Fruit fly (Drosophila melanogaster) whole organism, embryonic: Measurements from ENCODE around the gene Fdx1.

ENCODE experiments used
- Ada2b ChIP-seq: fragments of 200-800 bp; sonication (Bioruptor generic); IDR thresholded peaks from 2 replicates; pipeline ENCODE4 v1.3.6; 2022; ENCODE audit warnings: missing biosample characterization, missing genetic modification characterization
- CG12104 ChIP-seq: fragments of 200-800 bp; sonication (Bioruptor generic); optimal IDR thresholded peaks from 3 replicates; lab custom pipeline; 2016; ENCODE audit warnings: missing biosample characterization, missing genetic modification characterization
- CG12299 ChIP-seq: fragments of 200-800 bp; sonication (Bioruptor generic); optimal IDR thresholded peaks from 2 replicates; lab custom pipeline; 2018; ENCODE audit warnings: missing biosample characterization, mild to moderate bottlenecking, missing genetic modification characterization
- CG15011 ChIP-seq: fragments of 200-800 bp; sonication (Bioruptor generic); optimal IDR thresholded peaks from 3 replicates; lab custom pipeline; 2018; ENCODE audit warnings: missing biosample characterization, mild to moderate bottlenecking, missing genetic modification characterization
- CG1832 ChIP-seq: fragments of 200-800 bp; sonication (Bioruptor generic); optimal IDR thresholded peaks from 2 replicates; lab custom pipeline; 2017; ENCODE audit warnings: missing biosample characterization, mild to moderate bottlenecking, missing genetic modification characterization, inconsistent platforms
- CG18599 ChIP-seq: fragments of 200-800 bp; sonication (Bioruptor generic); optimal IDR thresholded peaks from 3 replicates; lab custom pipeline; 2017; ENCODE audit warnings: missing biosample characterization, missing genetic modification characterization, mild to moderate bottlenecking, moderate library complexity, missing genetic modification reagents
- CG18764 ChIP-seq: fragments of 200-800 bp; sonication (Bioruptor generic); optimal IDR thresholded peaks from 3 replicates; lab custom pipeline; 2016; ENCODE audit warnings: missing biosample characterization, missing genetic modification characterization
- CG2889 ChIP-seq: fragments of 200-800 bp; sonication (Bioruptor generic); IDR thresholded peaks from 3 replicates; pipeline ENCODE4 v1.3.6; 2022; ENCODE audit warnings: missing biosample characterization, missing genetic modification characterization
- CG31441 ChIP-seq: fragments of 200-800 bp; sonication (Bioruptor generic); IDR thresholded peaks from 2 replicates; pipeline ENCODE4 v1.3.6; 2022; ENCODE audit warnings: missing biosample characterization, missing genetic modification characterization
- CG42726 ChIP-seq: fragments of 200-800 bp; sonication (Bioruptor generic); IDR thresholded peaks from 2 replicates; pipeline ENCODE4 v1.3.6; 2022; ENCODE audit warnings: missing biosample characterization, missing genetic modification characterization; ENCODE audit not compliant: partially characterized antibody
- CG6175 ChIP-seq: fragments of 200-800 bp; sonication (Bioruptor generic); IDR thresholded peaks from 3 replicates; pipeline ENCODE4 v1.3.6; 2022; ENCODE audit warnings: missing biosample characterization, missing genetic modification characterization
- CG6254 ChIP-seq: fragments of 200-800 bp; sonication (Bioruptor generic); optimal IDR thresholded peaks from 3 replicates; lab custom pipeline; 2017; ENCODE audit warnings: mild to moderate bottlenecking, missing biosample characterization, missing genetic modification reagents, missing genetic modification characterization
- CG6854 ChIP-seq: fragments of 200-800 bp; sonication (Bioruptor generic); optimal IDR thresholded peaks from 3 replicates; lab custom pipeline; 2017; ENCODE audit warnings: missing biosample characterization, mild to moderate bottlenecking, missing genetic modification characterization
- CG7372 ChIP-seq: fragments of 200-800 bp; sonication (Bioruptor generic); IDR thresholded peaks from 2 replicates; pipeline ENCODE4 v1.3.6; 2022; ENCODE audit warnings: missing biosample characterization, missing genetic modification characterization
- CG7963 ChIP-seq: fragments of 200-800 bp; sonication (Bioruptor generic); IDR thresholded peaks from 3 replicates; pipeline ENCODE4 v1.3.6; 2022; ENCODE audit warnings: missing biosample characterization, missing genetic modification characterization; ENCODE audit not compliant: partially characterized antibody
- CG7987 ChIP-seq: fragments of 200-800 bp; sonication (Bioruptor generic); optimal IDR thresholded peaks from 2 replicates; lab custom pipeline; 2018; ENCODE audit warnings: missing biosample characterization, mild to moderate bottlenecking, missing genetic modification characterization, moderate library complexity
- CG8359 ChIP-seq: fragments of 200-800 bp; sonication (Bioruptor generic); optimal IDR thresholded peaks from 2 replicates; lab custom pipeline; 2017; ENCODE audit warnings: missing biosample characterization, mild to moderate bottlenecking, missing genetic modification characterization, borderline replicate concordance
- Camta ChIP-seq: fragments of 200-800 bp; sonication (Bioruptor generic); optimal IDR thresholded peaks from 2 replicates; lab custom pipeline; 2016; ENCODE audit warnings: missing biosample characterization, missing genetic modification characterization
- Chrac-16 ChIP-seq: fragments of 200-800 bp; sonication (Bioruptor generic); optimal IDR thresholded peaks from 3 replicates; lab custom pipeline; 2016; ENCODE audit warnings: missing biosample characterization, missing genetic modification characterization
- D ChIP-seq, 2 experiments: fragments of 200-800 bp in 1 of 2; fragments of >200 bp in 1 of 2; sonication (Bioruptor generic) in 1 of 2; optimal IDR thresholded peaks; 2 replicates in 1 of 2; 3 replicates in 1 of 2; lab custom pipeline; 2017; ENCODE audit warnings: mild to moderate bottlenecking in 1 of 2, missing biosample characterization in 1 of 2, missing genetic modification characterization in 1 of 2, missing genetic modification reagents in 1 of 2
- D19B ChIP-seq: fragments of 200-800 bp; sonication (Bioruptor generic); optimal IDR thresholded peaks from 2 replicates; lab custom pipeline; 2017; ENCODE audit warnings: missing biosample characterization, mild to moderate bottlenecking, missing genetic modification characterization
- Dad ChIP-seq: fragments of 200-800 bp; sonication (Bioruptor generic); optimal IDR thresholded peaks from 3 replicates; lab custom pipeline; 2016; ENCODE audit warnings: missing biosample characterization, missing genetic modification characterization
- Eip74EF ChIP-seq, 2 experiments: fragments of 200-800 bp in 1 of 2; fragments of >200 bp in 1 of 2; sonication (Bioruptor generic) in 1 of 2; optimal IDR thresholded peaks; 2 replicates each; lab custom pipeline; 2017 to 2019; ENCODE audit warnings: missing biosample characterization in 2 of 2, missing genetic modification characterization in 2 of 2, mild to moderate bottlenecking in 1 of 2, moderate library complexity in 1 of 2
- Ets65A ChIP-seq: fragments of 200-800 bp; sonication (Bioruptor generic); peaks from one replicate; lab custom pipeline; 2016; ENCODE audit warnings: missing biosample characterization, missing genetic modification characterization
- Fer1 ChIP-seq: fragments of 200-800 bp; sonication (Bioruptor generic); optimal IDR thresholded peaks from 2 replicates; lab custom pipeline; 2017; ENCODE audit warnings: missing biosample characterization, mild to moderate bottlenecking, missing genetic modification characterization
- Hr3 ChIP-seq: fragments of 200-800 bp; sonication (Bioruptor generic); optimal IDR thresholded peaks from 3 replicates; lab custom pipeline; 2016; ENCODE audit warnings: missing biosample characterization, missing genetic modification characterization
- Med ChIP-seq: fragments of 200-800 bp; sonication (Bioruptor generic); peaks from one replicate; lab custom pipeline; 2016; ENCODE audit warnings: missing biosample characterization, missing genetic modification characterization, mild to moderate bottlenecking, inconsistent platforms, moderate library complexity
- Sox100B ChIP-seq: fragments of 200-800 bp; sonication (Bioruptor generic); optimal IDR thresholded peaks from 3 replicates; lab custom pipeline; 2018; ENCODE audit warnings: missing biosample characterization, mild to moderate bottlenecking, missing genetic modification characterization
- Sry-β ChIP-seq: fragments of 200-800 bp; sonication (Bioruptor generic); optimal IDR thresholded peaks from 2 replicates; lab custom pipeline; 2018; ENCODE audit warnings: missing biosample characterization, mild to moderate bottlenecking, missing genetic modification characterization, moderate library complexity
- Stat92E ChIP-seq, 3 experiments: fragments of >200 bp in 2 of 3; fragments of 200-800 bp in 1 of 3; sonication (Bioruptor generic) in 1 of 3; optimal IDR thresholded peaks; 2 replicates each; lab custom pipeline; 2017 to 2019; ENCODE audit warnings: missing biosample characterization in 3 of 3, missing genetic modification characterization in 3 of 3, mild to moderate bottlenecking in 1 of 3, moderate library complexity in 1 of 3
- Xbp1 ChIP-seq: fragments of 200-800 bp; sonication (Bioruptor generic); optimal IDR thresholded peaks from 3 replicates; lab custom pipeline; 2016; ENCODE audit warnings: missing biosample characterization, mild to moderate bottlenecking, missing genetic modification characterization
- bbx ChIP-seq: fragments of 200-800 bp; sonication (Bioruptor generic); IDR thresholded peaks from 2 replicates; pipeline ENCODE4 v1.3.6; 2022; ENCODE audit warnings: missing biosample characterization, missing genetic modification characterization; ENCODE audit not compliant: partially characterized antibody
- caup ChIP-seq: fragments of 200-800 bp; sonication (Bioruptor generic); optimal IDR thresholded peaks from 3 replicates; lab custom pipeline; 2017; ENCODE audit warnings: missing biosample characterization, mild to moderate bottlenecking, missing genetic modification characterization, moderate library complexity; ENCODE audit not compliant: severe bottlenecking
- esg ChIP-seq: fragments of 200-800 bp; sonication (Bioruptor generic); conservative IDR thresholded peaks from 2 replicates; pipeline ENCODE4 v1.3.6; 2022; ENCODE audit warnings: missing biosample characterization, missing genetic modification characterization
- grau ChIP-seq: fragments of 200-800 bp; optimal IDR thresholded peaks from 3 replicates; lab custom pipeline; 2019; ENCODE audit warnings: missing biosample characterization, mild to moderate bottlenecking, missing genetic modification characterization, moderate library complexity
- gsb ChIP-seq: fragments of 200-800 bp; sonication (Bioruptor generic); IDR thresholded peaks from 2 replicates; pipeline ENCODE4 v1.3.6; 2022; ENCODE audit warnings: missing biosample characterization, missing genetic modification characterization
- jing ChIP-seq: fragments of 200-800 bp; sonication (Bioruptor generic); optimal IDR thresholded peaks from 2 replicates; lab custom pipeline; 2018; ENCODE audit warnings: missing biosample characterization, mild to moderate bottlenecking, missing genetic modification characterization
- kay ChIP-seq: fragments of 200-800 bp; sonication (Bioruptor generic); optimal IDR thresholded peaks from 2 replicates; lab custom pipeline; 2016; ENCODE audit warnings: missing biosample characterization, missing genetic modification characterization
- lov ChIP-seq, 2 experiments: fragments of 200-800 bp in 1 of 2; fragments of >200 bp in 1 of 2; sonication (Bioruptor generic) in 1 of 2; IDR thresholded peaks in 1 of 2; optimal IDR thresholded peaks in 1 of 2; 2 replicates in 1 of 2; 3 replicates in 1 of 2; pipeline versions ENCODE4 v1.3.6 to Lab custom; 2017 to 2022; ENCODE audit warnings: missing biosample characterization in 1 of 2, missing genetic modification characterization in 1 of 2
- luna ChIP-seq: fragments of 200-800 bp; sonication (Bioruptor generic); optimal IDR thresholded peaks from 2 replicates; lab custom pipeline; 2016; ENCODE audit warnings: missing biosample characterization, missing genetic modification characterization
- org-1 ChIP-seq: fragments of 200-800 bp; sonication (Bioruptor generic); optimal IDR thresholded peaks from 2 replicates; lab custom pipeline; 2017; ENCODE audit warnings: missing biosample characterization, missing genetic modification characterization
- pum ChIP-seq: fragments of 200-800 bp; sonication (Bioruptor generic); optimal IDR thresholded peaks from 2 replicates; lab custom pipeline; 2016; ENCODE audit warnings: missing biosample characterization, missing genetic modification characterization
- sd ChIP-seq: fragments of 200-800 bp; sonication (Bioruptor generic); optimal IDR thresholded peaks from 3 replicates; lab custom pipeline; 2018; ENCODE audit warnings: missing biosample characterization, mild to moderate bottlenecking, missing genetic modification characterization, moderate library complexity
- so ChIP-seq: fragments of 200-800 bp; sonication (Bioruptor generic); IDR thresholded peaks from 3 replicates; pipeline ENCODE4 v1.3.6; 2022; ENCODE audit warnings: missing biosample characterization, missing genetic modification characterization
- sr ChIP-seq: fragments of 200-800 bp; sonication (Bioruptor generic); IDR thresholded peaks from 3 replicates; pipeline ENCODE4 v1.3.6; 2022; ENCODE audit warnings: missing biosample characterization, missing genetic modification characterization
- tap ChIP-seq: fragments of 200-800 bp; optimal IDR thresholded peaks from 3 replicates; lab custom pipeline; 2019; ENCODE audit warnings: missing biosample characterization, mild to moderate bottlenecking, missing genetic modification characterization, moderate library complexity
- ttk ChIP-seq: fragments of 200-800 bp; sonication (Bioruptor generic); IDR thresholded peaks from 2 replicates; pipeline ENCODE4 v2.1.2; 2022; ENCODE audit warnings: missing biosample characterization, missing genetic modification characterization
- zen ChIP-seq: fragments of 200-800 bp; sonication (Bioruptor generic); optimal IDR thresholded peaks from 3 replicates; lab custom pipeline; 2018; ENCODE audit warnings: missing biosample characterization, mild to moderate bottlenecking, missing genetic modification characterization, moderate library complexity

The Fdx1 gene

dm6 chr3L:9372278-9372975, 1.4 kb upstream of the Fdx1 start, which contains the start of the genes Hsp67Bc, CG4456 and Hsp22 (continued):
- TF ChIP-seq zen (tag; lab: Kevin White, UChicago) (no peak), CG18599 (GFP tag; lab: Kevin White, UChicago) (peak; percentile 51), CG12104 (no peak), Xbp1 (GFP tag; lab: Kevin White, UChicago) (no peak), Camta (GFP tag; lab: Kevin White, UChicago) (no peak), Chrac-16 (GFP tag; lab: Kevin White, UChicago) (no peak), sr (GFP tag; lab: Robert Waterston, UW) (no peak), kay (GFP tag; lab: Kevin White, UChicago) (no peak), grau (no peak), caup (GFP tag; lab: Kevin White, UChicago) (no peak), Eip74EF (GFP tag; optimal IDR thresholded peaks at IDR 0.05; lab: Kevin White, UChicago) (no peak), Stat92E (GFP tag; optimal IDR thresholded peaks at IDR 0.05; lab: Kevin White, UChicago) (no peak), Ada2b (GFP tag; lab: Robert Waterston, UW) (no peak), CG42726 (GFP tag; lab: Robert Waterston, UW) (no peak), Ets65A (no peak), Dad (GFP tag; lab: Kevin White, UChicago) (no peak), Hr3 (GFP tag; lab: Kevin White, UChicago) (no peak), bbx (GFP tag; lab: Robert Waterston, UW) (peak; percentile 24; the same call in 1 of the 2 replicates), CG7372 (no peak), CG18764 (GFP tag; lab: Kevin White, UChicago) (no peak), gsb (GFP tag; lab: Robert Waterston, UW) (no peak), D19B (GFP tag; lab: Kevin White, UChicago) (no peak), CG1832 (GFP tag; lab: Kevin White, UChicago) (no peak), CG8359 (GFP tag; lab: Kevin White, UChicago) (no peak), Sox100B (no peak), esg (no peak), pum (GFP tag; lab: Kevin White, UChicago) (no peak), D (optimal IDR thresholded peaks at IDR 0.05; lab: Kevin White, UChicago) (no peak), D (GFP tag; optimal IDR thresholded peaks at IDR 0.05; lab: Kevin White, UChicago) (no peak), CG7963 (GFP tag; lab: Robert Waterston, UW) (no peak), tap (tag; lab: Kevin White, UChicago) (no peak), jing (no peak), luna (no peak), Med (GFP tag; lab: Kevin White, UChicago) (peak; percentile 74), CG6854 (GFP tag; lab: Kevin White, UChicago) (no peak), so (GFP tag; lab: Robert Waterston, UW) (no peak), CG6254 (GFP tag; lab: Kevin White, UChicago) (peak; percentile 18), CG2889 (GFP tag; lab: Robert Waterston, UW) (no peak), lov (optimal IDR thresholded peaks at IDR 0.05; lab: Kevin White, UChicago) (no peak), lov (GFP tag; IDR thresholded peaks at IDR 0.05; lab: Robert Waterston, UW) (no peak), CG7987 (GFP tag; lab: Kevin White, UChicago) (no peak), CG6175 (no peak), Sry-β (no peak), CG31441 (no peak), CG12299 (tag; lab: Kevin White, UChicago) (no peak), CG15011 (GFP tag; lab: Kevin White, UChicago) (peak; percentile 13), Fer1 (GFP tag; lab: Kevin White, UChicago) (peak; percentile 14), sd (tag; lab: Kevin White, UChicago) (no peak), ttk (GFP tag; lab: Robert Waterston, UW) (no peak), org-1 (GFP tag; lab: Kevin White, UChicago) (no peak)
